Fruit fly (Drosophila melanogaster) whole organism, embryonic: ENCODE results near the gene pod1.
A peak's percentile ranks its signal among the peaks of the same experiment; 100 is the strongest.

ENCODE experiments used
- CG1024 ChIP-seq: fragments of 200-800 bp; sonication (Bioruptor generic); IDR thresholded peaks from 2 replicates; pipeline ENCODE4 v1.3.6; 2022; ENCODE audit warnings: missing biosample characterization, missing genetic modification characterization
- CG10959 ChIP-seq: fragments of 200-800 bp; sonication (Bioruptor generic); IDR thresholded peaks from 2 replicates; pipeline ENCODE4 v1.3.6; 2022; ENCODE audit warnings: missing biosample characterization, missing genetic modification characterization
- CG12659 ChIP-seq: fragments of 200-800 bp; sonication (Bioruptor generic); optimal IDR thresholded peaks from 3 replicates; lab custom pipeline; 2017; ENCODE audit warnings: mild to moderate bottlenecking, missing biosample characterization, missing genetic modification reagents, missing genetic modification characterization
- CG1529 ChIP-seq: fragments of 200-800 bp; sonication (Bioruptor generic); optimal IDR thresholded peaks from 3 replicates; lab custom pipeline; 2018; ENCODE audit warnings: missing biosample characterization, missing genetic modification characterization
- CG15479 ChIP-seq: fragments of 200-800 bp; sonication (Bioruptor generic); optimal IDR thresholded peaks from 3 replicates; lab custom pipeline; 2019; ENCODE audit warnings: missing biosample characterization, mild to moderate bottlenecking, missing genetic modification characterization, moderate library complexity
- CG1603 ChIP-seq: fragments of 200-800 bp; sonication (Bioruptor generic); optimal IDR thresholded peaks from 2 replicates; lab custom pipeline; 2019; ENCODE audit warnings: missing biosample characterization, mild to moderate bottlenecking, missing genetic modification characterization, moderate library complexity
- CG17328 ChIP-seq: fragments of 200-800 bp; sonication (Bioruptor generic); IDR thresholded peaks from 2 replicates; pipeline ENCODE4 v1.3.6; 2022; ENCODE audit warnings: missing biosample characterization, missing genetic modification characterization
- CG17612 ChIP-seq: fragments of 200-800 bp; sonication (Bioruptor generic); IDR thresholded peaks from 2 replicates; pipeline ENCODE4 v1.3.6; 2022; ENCODE audit warnings: missing biosample characterization, missing genetic modification characterization
- CG1792 ChIP-seq: fragments of 200-800 bp; sonication (Bioruptor generic); optimal IDR thresholded peaks from 2 replicates; lab custom pipeline; 2016; ENCODE audit warnings: missing biosample characterization, missing genetic modification characterization
- CG18619 ChIP-seq: fragments of 200-800 bp; sonication (Bioruptor generic); optimal IDR thresholded peaks from 3 replicates; lab custom pipeline; 2017; ENCODE audit warnings: missing biosample characterization, mild to moderate bottlenecking, missing genetic modification characterization
- CG2199 ChIP-seq: fragments of 200-800 bp; sonication (Bioruptor generic); IDR thresholded peaks from 3 replicates; pipeline ENCODE4 v1.3.6; 2022; ENCODE audit warnings: missing biosample characterization, missing genetic modification characterization
- CG2202 ChIP-seq: fragments of 200-800 bp; sonication (Bioruptor generic); optimal IDR thresholded peaks from 2 replicates; lab custom pipeline; 2018; ENCODE audit warnings: missing biosample characterization, mild to moderate bottlenecking, missing genetic modification characterization
- CG2712 ChIP-seq: fragments of 200-800 bp; optimal IDR thresholded peaks from 3 replicates; lab custom pipeline; 2019; ENCODE audit warnings: missing biosample characterization, mild to moderate bottlenecking, missing genetic modification characterization, moderate library complexity
- CG2875 ChIP-seq: fragments of 200-800 bp; sonication (Bioruptor generic); optimal IDR thresholded peaks from 2 replicates; lab custom pipeline; 2017; ENCODE audit warnings: missing biosample characterization, mild to moderate bottlenecking, missing genetic modification characterization, missing genetic modification reagents
- CG30403 ChIP-seq: fragments of 200-800 bp; sonication (Bioruptor generic); optimal IDR thresholded peaks from 3 replicates; lab custom pipeline; 2016; ENCODE audit warnings: missing biosample characterization, missing genetic modification characterization
- CG31365 ChIP-seq: fragments of 200-800 bp; sonication (Bioruptor generic); optimal IDR thresholded peaks from 2 replicates; lab custom pipeline; 2018; ENCODE audit warnings: missing biosample characterization, mild to moderate bottlenecking, missing genetic modification characterization
- CG4282 ChIP-seq: fragments of 200-800 bp; sonication (Bioruptor generic); optimal IDR thresholded peaks from 2 replicates; lab custom pipeline; 2016; ENCODE audit warnings: missing biosample characterization, missing genetic modification characterization
- CG4617 ChIP-seq: fragments of 200-800 bp; sonication (Bioruptor generic); optimal IDR thresholded peaks from 3 replicates; lab custom pipeline; 2016; ENCODE audit warnings: missing biosample characterization, missing genetic modification characterization, borderline replicate concordance
- CG6272 ChIP-seq: fragments of 200-800 bp; sonication (Bioruptor generic); IDR thresholded peaks from 2 replicates; pipeline ENCODE4 v1.3.6; 2022; ENCODE audit warnings: missing biosample characterization, missing genetic modification characterization
- CG6765 ChIP-seq: fragments of 200-800 bp; sonication (Bioruptor generic); optimal IDR thresholded peaks from 3 replicates; lab custom pipeline; 2017; ENCODE audit warnings: missing biosample characterization, mild to moderate bottlenecking, missing genetic modification characterization
- CG6791 ChIP-seq: fragments of 200-800 bp; sonication (Bioruptor generic); IDR thresholded peaks from 3 replicates; pipeline ENCODE4 v1.3.6; 2022; ENCODE audit warnings: missing biosample characterization, missing genetic modification characterization; ENCODE audit not compliant: partially characterized antibody
- CkIIα-i1 ChIP-seq: fragments of 200-800 bp; sonication (Bioruptor generic); IDR thresholded peaks from 2 replicates; pipeline ENCODE4 v1.3.6; 2022; ENCODE audit warnings: missing biosample characterization, missing genetic modification characterization
- Doc3 ChIP-seq: fragments of 200-800 bp; sonication (Bioruptor generic); IDR thresholded peaks from 3 replicates; pipeline ENCODE4 v1.3.6; 2022; ENCODE audit warnings: missing biosample characterization, missing genetic modification characterization; ENCODE audit not compliant: partially characterized antibody
- Drgx ChIP-seq: fragments of 200-800 bp; sonication (Bioruptor generic); IDR thresholded peaks from 2 replicates; pipeline ENCODE4 v1.3.6; 2022; ENCODE audit warnings: missing biosample characterization, missing genetic modification characterization
- Ets65A ChIP-seq: fragments of 200-800 bp; sonication (Bioruptor generic); peaks from one replicate; lab custom pipeline; 2016; ENCODE audit warnings: missing biosample characterization, missing genetic modification characterization
- HLHmδ ChIP-seq: fragments of 200-800 bp; sonication (Bioruptor generic); optimal IDR thresholded peaks from 2 replicates; lab custom pipeline; 2018; ENCODE audit warnings: missing biosample characterization, mild to moderate bottlenecking, missing genetic modification characterization, moderate library complexity
- Hand ChIP-seq: fragments of 200-800 bp; sonication (Bioruptor generic); optimal IDR thresholded peaks from 2 replicates; lab custom pipeline; 2017; ENCODE audit warnings: mild to moderate bottlenecking, missing biosample characterization, missing genetic modification reagents, missing genetic modification characterization
- Hmx ChIP-seq: fragments of 200-800 bp; sonication (Bioruptor generic); optimal IDR thresholded peaks from 2 replicates; lab custom pipeline; 2016; ENCODE audit warnings: missing biosample characterization, missing genetic modification characterization
- Med ChIP-seq: fragments of 200-800 bp; sonication (Bioruptor generic); peaks from one replicate; lab custom pipeline; 2016; ENCODE audit warnings: missing biosample characterization, missing genetic modification characterization, mild to moderate bottlenecking, inconsistent platforms, moderate library complexity
- Ptx1 ChIP-seq: fragments of 200-800 bp; sonication (Bioruptor generic); IDR thresholded peaks from 2 replicates; pipeline ENCODE4 v1.3.6; 2022; ENCODE audit warnings: missing biosample characterization, missing genetic modification characterization
- Sry-β ChIP-seq: fragments of 200-800 bp; sonication (Bioruptor generic); optimal IDR thresholded peaks from 2 replicates; lab custom pipeline; 2018; ENCODE audit warnings: missing biosample characterization, mild to moderate bottlenecking, missing genetic modification characterization, moderate library complexity
- TFAM ChIP-seq: fragments of 200-800 bp; sonication (Bioruptor generic); optimal IDR thresholded peaks from 2 replicates; lab custom pipeline; 2017; ENCODE audit warnings: missing biosample characterization, missing genetic modification characterization, inconsistent platforms
- Usf ChIP-seq: fragments of 200-800 bp; sonication (Bioruptor generic); optimal IDR thresholded peaks from 2 replicates; lab custom pipeline; 2017; ENCODE audit warnings: missing genotype, missing biosample characterization, missing genetic modification characterization
- ato ChIP-seq: fragments of 200-800 bp; sonication (Bioruptor generic); IDR thresholded peaks from 2 replicates; pipeline ENCODE4 v1.3.6; 2022; ENCODE audit warnings: missing biosample characterization, missing genetic modification characterization; ENCODE audit not compliant: partially characterized antibody
- cad ChIP-seq: fragments of >200 bp; optimal IDR thresholded peaks from 2 replicates; lab custom pipeline; 2017; ENCODE audit warnings: missing biosample characterization, missing genetic modification characterization
- chinmo ChIP-seq: fragments of 200-800 bp; sonication (Bioruptor generic); IDR thresholded peaks from 4 replicates; pipeline ENCODE4 v1.3.6; 2022; ENCODE audit warnings: missing biosample characterization, missing genetic modification characterization; ENCODE audit not compliant: partially characterized antibody
- chm ChIP-seq: fragments of 200-800 bp; sonication (Bioruptor generic); IDR thresholded peaks from 2 replicates; pipeline ENCODE4 v1.3.6; 2022; ENCODE audit warnings: missing biosample characterization, missing genetic modification characterization
- dysf ChIP-seq: fragments of 200-800 bp; sonication (Bioruptor generic); IDR thresholded peaks from 3 replicates; pipeline ENCODE4 v1.3.6; 2022; ENCODE audit warnings: missing biosample characterization, missing genetic modification characterization
- esg ChIP-seq: fragments of 200-800 bp; sonication (Bioruptor generic); conservative IDR thresholded peaks from 2 replicates; pipeline ENCODE4 v1.3.6; 2022; ENCODE audit warnings: missing biosample characterization, missing genetic modification characterization
- fru ChIP-seq: fragments of >200 bp; optimal IDR thresholded peaks from 2 replicates; lab custom pipeline; 2017
- hbn ChIP-seq: fragments of 200-800 bp; sonication (Bioruptor generic); IDR thresholded peaks from 2 replicates; pipeline ENCODE4 v1.3.6; 2022; ENCODE audit warnings: missing biosample characterization, missing genetic modification characterization; ENCODE audit not compliant: partially characterized antibody
- hth ChIP-seq: fragments of >200 bp; optimal IDR thresholded peaks from 2 replicates; lab custom pipeline; 2017; ENCODE audit warnings: inconsistent platforms
- kah ChIP-seq: fragments of 200-800 bp; sonication (Bioruptor generic); optimal IDR thresholded peaks from 2 replicates; lab custom pipeline; 2018; ENCODE audit warnings: missing biosample characterization, mild to moderate bottlenecking, missing genetic modification characterization
- ken ChIP-seq: fragments of 200-800 bp; sonication (Bioruptor generic); IDR thresholded peaks from 3 replicates; pipeline ENCODE4 v1.3.6; 2022; ENCODE audit warnings: missing biosample characterization, missing genetic modification characterization
- kni ChIP-seq: fragments of 200-800 bp; sonication (Bioruptor generic); optimal IDR thresholded peaks from 3 replicates; lab custom pipeline; 2017; ENCODE audit warnings: mild to moderate bottlenecking, missing biosample characterization, missing genetic modification reagents, missing genetic modification characterization
- pita ChIP-seq: fragments of 200-800 bp; sonication (Bioruptor generic); optimal IDR thresholded peaks from 2 replicates; lab custom pipeline; 2017; ENCODE audit warnings: missing biosample characterization, mild to moderate bottlenecking, missing genetic modification characterization
- ro ChIP-seq: fragments of 200-800 bp; sonication (Bioruptor generic); IDR thresholded peaks from 2 replicates; pipeline ENCODE4 v1.3.6; 2022; ENCODE audit warnings: missing biosample characterization, missing genetic modification characterization
- row ChIP-seq: fragments of 200-800 bp; sonication (Bioruptor generic); IDR thresholded peaks from 3 replicates; pipeline ENCODE4 v1.3.6; 2022; ENCODE audit warnings: missing biosample characterization, missing genetic modification characterization
- scrt ChIP-seq: fragments of 200-800 bp; sonication (Bioruptor generic); optimal IDR thresholded peaks from 2 replicates; lab custom pipeline; 2018; ENCODE audit warnings: missing biosample characterization, mild to moderate bottlenecking, missing genetic modification characterization, moderate library complexity
- sob ChIP-seq: fragments of 200-800 bp; sonication (Bioruptor generic); IDR thresholded peaks from 2 replicates; pipeline ENCODE4 v1.3.6; 2022; ENCODE audit warnings: missing biosample characterization, missing genetic modification characterization
- unpg ChIP-seq: fragments of 200-800 bp; sonication (Bioruptor generic); optimal IDR thresholded peaks from 3 replicates; lab custom pipeline; 2018; ENCODE audit warnings: missing biosample characterization, mild to moderate bottlenecking, missing genetic modification characterization, moderate library complexity
- zfh1 ChIP-seq: fragments of 200-800 bp; sonication (Bioruptor generic); IDR thresholded peaks from 3 replicates; pipeline ENCODE4 v1.3.6; 2022; ENCODE audit warnings: missing biosample characterization, missing genetic modification characterization

pod1 gene

dm6 chrX:6779609-6780139 is 23.8 kb upstream of the pod1 start, which contains the start of gene shf (continued):
- TF ChIP-seq esg (GFP tag; lab: Robert Waterston, UW): no peak
- no peak for TF ChIP-seq ato (GFP tag; lab: Robert Waterston, UW)
- TF ChIP-seq Usf (GFP tag; lab: Kevin White, UChicago): no peak
- TF ChIP-seq fru: no peak
- TF ChIP-seq cad (GFP tag; lab: Kevin White, UChicago): no peak
- TF ChIP-seq CG10959 (GFP tag; lab: Robert Waterston, UW): no peak
- TF ChIP-seq row (GFP tag; lab: Robert Waterston, UW): peak; percentile 63
- TF ChIP-seq HLHmδ (GFP tag; lab: Kevin White, UChicago): no peak
- TF ChIP-seq pita (GFP tag; lab: Kevin White, UChicago): no peak
- no peak for TF ChIP-seq ro (GFP tag; lab: Robert Waterston, UW)
- no peak for TF ChIP-seq hth (lab: Kevin White, UChicago)
- TF ChIP-seq CG1024 (GFP tag; lab: Robert Waterston, UW): no peak
- TF ChIP-seq CG4617 (GFP tag; lab: Kevin White, UChicago): no peak
- no peak for TF ChIP-seq CkIIα-i1 (GFP tag; lab: Robert Waterston, UW)
- TF ChIP-seq CG31365 (tag; lab: Kevin White, UChicago): no peak
- no peak for TF ChIP-seq CG2199
- TF ChIP-seq CG12659: no peak
- 0 out of 3 replicates have a peak, but pooled peaks have one; percentile 4 for TF ChIP-seq zfh1
- TF ChIP-seq Doc3 (GFP tag; lab: Robert Waterston, UW): no peak
- TF ChIP-seq CG17328 (GFP tag; lab: Robert Waterston, UW): no peak
- no peak for TF ChIP-seq CG6791 (GFP tag; lab: Robert Waterston, UW)
- no peak for TF ChIP-seq Drgx
- TF ChIP-seq Hand (GFP tag; lab: Kevin White, UChicago): no peak
- peak; percentile 15 for TF ChIP-seq Med
- peak; percentile 90 for TF ChIP-seq Sry-β (GFP tag; lab: Kevin White, UChicago)
- TF ChIP-seq Hmx (GFP tag; lab: Kevin White, UChicago): no peak
- no peak for TF ChIP-seq CG1529 (GFP tag; lab: Kevin White, UChicago)
- peak; percentile 64 for TF ChIP-seq Ets65A
- TF ChIP-seq ken (GFP tag; lab: Robert Waterston, UW): no peak
- TF ChIP-seq chm (GFP tag; lab: Robert Waterston, UW): no peak
- no peak for TF ChIP-seq sob
- no peak for TF ChIP-seq CG2712
- TF ChIP-seq CG6272 (GFP tag; lab: Robert Waterston, UW): no peak
- TF ChIP-seq CG2202 (tag; lab: Kevin White, UChicago): no peak
- no peak for TF ChIP-seq CG1603 (tag; lab: Kevin White, UChicago)
- TF ChIP-seq scrt (GFP tag; lab: Kevin White, UChicago): no peak
- TF ChIP-seq hbn (GFP tag; lab: Robert Waterston, UW): no peak
- no peak for TF ChIP-seq CG4282 (GFP tag; lab: Kevin White, UChicago)
- TF ChIP-seq TFAM (GFP tag; lab: Kevin White, UChicago): no peak
- TF ChIP-seq kni (GFP tag; lab: Kevin White, UChicago): no peak
- TF ChIP-seq kah (GFP tag; lab: Kevin White, UChicago): no peak
- TF ChIP-seq CG30403 (GFP tag; lab: Kevin White, UChicago): peak; percentile 25
- 0 out of 4 replicates have a peak, but pooled peaks have one; percentile 29 for TF ChIP-seq chinmo
- TF ChIP-seq dysf (GFP tag; lab: Robert Waterston, UW): no peak
- TF ChIP-seq unpg (GFP tag; lab: Kevin White, UChicago): no peak
- TF ChIP-seq CG18619 (GFP tag; lab: Kevin White, UChicago): no peak
- no peak for TF ChIP-seq CG17612 (GFP tag; lab: Robert Waterston, UW)
- TF ChIP-seq CG6765 (GFP tag; lab: Kevin White, UChicago): no peak
- TF ChIP-seq CG1792: no peak
- TF ChIP-seq CG2875 (GFP tag; lab: Kevin White, UChicago): no peak
- no peak for TF ChIP-seq CG15479 (GFP tag; lab: Kevin White, UChicago)
- TF ChIP-seq Ptx1 (GFP tag; lab: Robert Waterston, UW): no peak
